Fruit fly (Drosophila melanogaster) whole organism, prepupa: ENCODE data around the gene CG8319.

Experiments used
- Blimp-1 ChIP-seq: fragments of 200-800 bp; sonication (Bioruptor generic); optimal IDR thresholded peaks from 3 replicates; lab custom pipeline; 2017; ENCODE audit warnings: missing biosample characterization, missing genetic modification characterization, mild to moderate bottlenecking, moderate library complexity, missing genetic modification reagents
- CG10631 ChIP-seq: fragments of 200-800 bp; sonication (Bioruptor generic); optimal IDR thresholded peaks from 2 replicates; lab custom pipeline; 2016; ENCODE audit warnings: missing biosample characterization, missing genetic modification characterization
- CG10669 ChIP-seq: fragments of 200-800 bp; sonication (Bioruptor generic); optimal IDR thresholded peaks from 3 replicates; lab custom pipeline; 2018; ENCODE audit warnings: missing biosample characterization, mild to moderate bottlenecking, missing genetic modification characterization, moderate library complexity
- CG11762 ChIP-seq: fragments of 200-800 bp; sonication (Bioruptor generic); optimal IDR thresholded peaks from 3 replicates; lab custom pipeline; 2016; ENCODE audit warnings: missing biosample characterization, missing genetic modification characterization; ENCODE audit not compliant: insufficient read depth
- CG11902 ChIP-seq: fragments of 200-800 bp; sonication (Bioruptor generic); optimal IDR thresholded peaks from 3 replicates; lab custom pipeline; 2016; ENCODE audit warnings: missing biosample characterization, missing genetic modification characterization
- CG15336 ChIP-seq: fragments of 200-800 bp; sonication (Bioruptor generic); IDR thresholded peaks from 2 replicates; pipeline ENCODE4 v1.3.6; 2022; ENCODE audit warnings: missing biosample characterization, missing genetic modification characterization
- CG1621 ChIP-seq: fragments of 200-800 bp; sonication (Bioruptor generic); optimal IDR thresholded peaks from 3 replicates; lab custom pipeline; 2018; ENCODE audit warnings: missing biosample characterization, mild to moderate bottlenecking, missing genetic modification characterization
- CG16779 ChIP-seq: fragments of 200-800 bp; sonication (Bioruptor generic); optimal IDR thresholded peaks from 3 replicates; lab custom pipeline; 2017; ENCODE audit warnings: missing biosample characterization, mild to moderate bottlenecking, missing genetic modification characterization
- CG3032 ChIP-seq: fragments of 200-800 bp; optimal IDR thresholded peaks from 2 replicates; lab custom pipeline; 2019; ENCODE audit warnings: missing biosample characterization, mild to moderate bottlenecking, missing genetic modification characterization, moderate library complexity
- CG31627 ChIP-seq: fragments of 200-800 bp; sonication (Bioruptor generic); optimal IDR thresholded peaks from 3 replicates; lab custom pipeline; 2016; ENCODE audit warnings: missing biosample characterization, missing genetic modification characterization
- CG32006 ChIP-seq: fragments of 200-800 bp; sonication (Bioruptor generic); optimal IDR thresholded peaks from 3 replicates; lab custom pipeline; 2017; ENCODE audit warnings: missing biosample characterization, mild to moderate bottlenecking, missing genetic modification characterization
- CG34406 ChIP-seq: fragments of 200-800 bp; sonication (Bioruptor generic); optimal IDR thresholded peaks from 3 replicates; lab custom pipeline; 2016; ENCODE audit warnings: missing biosample characterization, missing genetic modification characterization
- CG3919 ChIP-seq: fragments of 200-800 bp; sonication (Bioruptor generic); optimal IDR thresholded peaks from 3 replicates; lab custom pipeline; 2016; ENCODE audit warnings: missing biosample characterization, missing genetic modification characterization
- CG4318 ChIP-seq: fragments of 200-800 bp; sonication (Bioruptor generic); optimal IDR thresholded peaks from 3 replicates; lab custom pipeline; 2017; ENCODE audit warnings: missing biosample characterization, mild to moderate bottlenecking, missing genetic modification characterization
- CG6276 ChIP-seq: fragments of 200-800 bp; sonication (Bioruptor generic); optimal IDR thresholded peaks from 2 replicates; lab custom pipeline; 2017; ENCODE audit warnings: missing biosample characterization, mild to moderate bottlenecking, missing genetic modification characterization
- CG6808 ChIP-seq: fragments of 200-800 bp; sonication (Bioruptor generic); optimal IDR thresholded peaks from 3 replicates; lab custom pipeline; 2017; ENCODE audit warnings: missing biosample characterization, missing genetic modification characterization, mild to moderate bottlenecking, moderate library complexity, missing genetic modification reagents
- CG7368 ChIP-seq: fragments of 200-800 bp; sonication (Bioruptor generic); optimal IDR thresholded peaks from 3 replicates; lab custom pipeline; 2016; ENCODE audit warnings: missing biosample characterization, missing genetic modification characterization
- CG8119 ChIP-seq: fragments of 200-800 bp; sonication (Bioruptor generic); IDR thresholded peaks from 3 replicates; pipeline ENCODE4 v1.3.6; 2022; ENCODE audit warnings: missing biosample characterization, missing genetic modification characterization
- CG9139 ChIP-seq: fragments of 200-800 bp; sonication (Bioruptor generic); optimal IDR thresholded peaks from 3 replicates; lab custom pipeline; 2017; ENCODE audit warnings: missing biosample characterization, mild to moderate bottlenecking, missing genetic modification characterization
- Eip75B ChIP-seq: fragments of 200-800 bp; sonication (Bioruptor generic); optimal IDR thresholded peaks from 3 replicates; lab custom pipeline; 2016; ENCODE audit warnings: missing biosample characterization, missing genetic modification characterization
- Eip78C ChIP-seq: fragments of 200-800 bp; sonication (Bioruptor generic); peaks from one replicate; lab custom pipeline; 2016; ENCODE audit warnings: missing biosample characterization, missing genetic modification characterization
- Ets21C ChIP-seq: fragments of 200-800 bp; sonication (Bioruptor generic); optimal IDR thresholded peaks from 3 replicates; lab custom pipeline; 2016; ENCODE audit warnings: missing biosample characterization, missing genetic modification characterization
- Ets96B ChIP-seq: fragments of 200-800 bp; optimal IDR thresholded peaks from 2 replicates; lab custom pipeline; 2019; ENCODE audit warnings: missing biosample characterization, mild to moderate bottlenecking, missing genetic modification characterization, moderate library complexity
- Gug ChIP-seq: fragments of 200-800 bp; sonication (Bioruptor generic); IDR thresholded peaks from 2 replicates; pipeline ENCODE4 v1.3.6; 2022; ENCODE audit warnings: missing biosample characterization, missing genetic modification characterization
- Hr38 ChIP-seq: sonication (Bioruptor generic); optimal IDR thresholded peaks from 2 replicates; lab custom pipeline; 2016; ENCODE audit warnings: missing biosample characterization, missing genetic modification characterization
- Hr4 ChIP-seq: fragments of 200-800 bp; sonication (Bioruptor generic); optimal IDR thresholded peaks from 3 replicates; lab custom pipeline; 2016; ENCODE audit warnings: missing biosample characterization, missing genetic modification characterization
- Met ChIP-seq: fragments of 200-800 bp; sonication (Bioruptor generic); optimal IDR thresholded peaks from 3 replicates; lab custom pipeline; 2016; ENCODE audit warnings: missing biosample characterization, missing genetic modification characterization
- OdsH ChIP-seq: fragments of 200-800 bp; sonication (Bioruptor generic); optimal IDR thresholded peaks from 3 replicates; lab custom pipeline; 2016; ENCODE audit warnings: missing biosample characterization, missing genetic modification characterization
- Smox ChIP-seq: fragments of 200-800 bp; sonication (Bioruptor generic); optimal IDR thresholded peaks from 3 replicates; lab custom pipeline; 2016; ENCODE audit warnings: missing biosample characterization, missing genetic modification characterization
- Sox102F ChIP-seq: fragments of 200-800 bp; sonication (Bioruptor generic); optimal IDR thresholded peaks from 2 replicates; lab custom pipeline; 2016; ENCODE audit warnings: missing biosample characterization, mild to moderate bottlenecking, missing genetic modification characterization
- Sox14 ChIP-seq: fragments of 200-800 bp; sonication (Bioruptor generic); optimal IDR thresholded peaks from 3 replicates; lab custom pipeline; 2016; ENCODE audit warnings: missing biosample characterization, missing genetic modification characterization
- Sox15 ChIP-seq: fragments of 200-800 bp; sonication (Bioruptor generic); optimal IDR thresholded peaks from 3 replicates; lab custom pipeline; 2016; ENCODE audit warnings: missing biosample characterization, missing genetic modification characterization
- achi ChIP-seq: fragments of 200-800 bp; sonication (Bioruptor generic); optimal IDR thresholded peaks from 3 replicates; lab custom pipeline; 2016; ENCODE audit warnings: missing biosample characterization, missing genetic modification characterization
- acj6 ChIP-seq: fragments of 200-800 bp; sonication (Bioruptor generic); optimal IDR thresholded peaks from 3 replicates; lab custom pipeline; 2016; ENCODE audit warnings: missing biosample characterization, missing genetic modification characterization
- cyc ChIP-seq: fragments of 200-800 bp; sonication (Bioruptor generic); optimal IDR thresholded peaks from 3 replicates; lab custom pipeline; 2016; ENCODE audit warnings: missing biosample characterization, missing genetic modification characterization
- dsx ChIP-seq: fragments of 200-800 bp; optimal IDR thresholded peaks from 3 replicates; lab custom pipeline; 2019; ENCODE audit warnings: missing biosample characterization, mild to moderate bottlenecking, missing genetic modification characterization, moderate library complexity; ENCODE audit not compliant: poor library complexity, severe bottlenecking
- eg ChIP-seq: fragments of 200-800 bp; sonication (Bioruptor generic); IDR thresholded peaks from 3 replicates; pipeline ENCODE4 v1.3.6; 2022; ENCODE audit warnings: missing biosample characterization, missing genetic modification characterization
- esn ChIP-seq: fragments of 200-800 bp; sonication (Bioruptor generic); optimal IDR thresholded peaks from 2 replicates; lab custom pipeline; 2016; ENCODE audit warnings: missing biosample characterization, mild to moderate bottlenecking, missing genetic modification characterization, moderate library complexity
- fd85E ChIP-seq: fragments of 200-800 bp; sonication (Bioruptor generic); optimal IDR thresholded peaks from 3 replicates; lab custom pipeline; 2016; ENCODE audit warnings: missing biosample characterization, missing genetic modification characterization
- lz ChIP-seq: fragments of 200-800 bp; sonication (Bioruptor generic); optimal IDR thresholded peaks from 3 replicates; lab custom pipeline; 2016; ENCODE audit warnings: missing biosample characterization, missing genetic modification characterization
- pdm3 ChIP-seq: fragments of 200-800 bp; sonication (Bioruptor generic); optimal IDR thresholded peaks from 3 replicates; lab custom pipeline; 2016; ENCODE audit warnings: missing biosample characterization, missing genetic modification characterization
- salr ChIP-seq, 2 experiments: fragments of 200-800 bp; sonication (Bioruptor generic); optimal IDR thresholded peaks; 3 replicates each; lab custom pipeline; 2016 to 2018; ENCODE audit warnings: missing biosample characterization in 2 of 2, missing genetic modification characterization in 2 of 2, mild to moderate bottlenecking in 1 of 2
- spab ChIP-seq: fragments of 200-800 bp; sonication (Bioruptor generic); optimal IDR thresholded peaks from 2 replicates; lab custom pipeline; 2017; ENCODE audit warnings: missing biosample characterization, mild to moderate bottlenecking, missing genetic modification characterization, missing genetic modification reagents
- ss ChIP-seq, 2 experiments: fragments of 200-800 bp; sonication (Bioruptor generic); optimal IDR thresholded peaks; 2 replicates in 1 of 2; 3 replicates in 1 of 2; lab custom pipeline; 2017 to 2018; ENCODE audit warnings: mild to moderate bottlenecking in 2 of 2, missing biosample characterization in 2 of 2, missing genetic modification characterization in 2 of 2, moderate library complexity in 1 of 2
- topi ChIP-seq: fragments of 200-800 bp; sonication (Bioruptor generic); optimal IDR thresholded peaks from 3 replicates; lab custom pipeline; 2016; ENCODE audit warnings: missing biosample characterization, missing genetic modification characterization

Gene CG8319

dm6 chr3R:9577382-9578137 is 49.6 kb upstream of the CG8319 start, which contains the start of the genes Kap-alpha3 and Son (continued):
- TF ChIP-seq CG9139 = peak; percentile 83
- peak; percentile 81 for TF ChIP-seq fd85E (GFP tag; lab: Kevin White, UChicago)
- TF ChIP-seq Sox15 = peak; percentile 76
- peak; percentile 74 for TF ChIP-seq CG11902 (GFP tag; lab: Kevin White, UChicago)
- TF ChIP-seq CG7368 = peak; percentile 81
- peak; percentile 84 for TF ChIP-seq achi (GFP tag; lab: Kevin White, UChicago)
- TF ChIP-seq CG31627 (GFP tag; lab: Kevin White, UChicago) = peak; percentile 93
- peak; percentile 70 for TF ChIP-seq CG1621 (tag; lab: Kevin White, UChicago)
- TF ChIP-seq esn = peak; percentile 94
- peak; percentile 75 for TF ChIP-seq CG10669 (GFP tag; lab: Kevin White, UChicago)
- peak; percentile 69 for TF ChIP-seq Ets96B
- peak; percentile 85 for TF ChIP-seq acj6
- TF ChIP-seq CG8119 (GFP tag; lab: Robert Waterston, UW) = 0 out of 3 replicates have a peak, but pooled peaks have one; percentile 41
- peak; percentile 88 for TF ChIP-seq topi (GFP tag; lab: Kevin White, UChicago)
- TF ChIP-seq Sox102F = peak; percentile 85
- TF ChIP-seq Smox (GFP tag; lab: Kevin White, UChicago) = peak; percentile 84
- TF ChIP-seq OdsH (GFP tag; lab: Kevin White, UChicago) = peak; percentile 87

dm6 chr3R:9581089-9581520 is 46.0 kb upstream of the CG8319 start, which contains the start of gene CG8301:
Gene CG8301 (plus strand): TSS chr3R:9581306.
- no peak for TF ChIP-seq CG4318 (GFP tag; lab: Kevin White, UChicago)
- no peak for TF ChIP-seq CG31627 (GFP tag; lab: Kevin White, UChicago)
- TF ChIP-seq Smox (GFP tag; lab: Kevin White, UChicago) = no peak
- TF ChIP-seq CG3032 (tag; lab: Kevin White, UChicago) = no peak
- no peak for TF ChIP-seq CG1621 (tag; lab: Kevin White, UChicago)
- peak; percentile 10 for TF ChIP-seq CG34406 (GFP tag; lab: Kevin White, UChicago)
- TF ChIP-seq Sox15 = no peak
- TF ChIP-seq OdsH (GFP tag; lab: Kevin White, UChicago) = peak; percentile 53
- TF ChIP-seq pdm3 (GFP tag; lab: Kevin White, UChicago) = peak; percentile 50
- TF ChIP-seq achi (GFP tag; lab: Kevin White, UChicago) = peak; percentile 23
- TF ChIP-seq Met (GFP tag; lab: Kevin White, UChicago) = no peak
- peak; percentile 59 for TF ChIP-seq Hr4 (GFP tag; lab: Kevin White, UChicago)
- TF ChIP-seq Blimp-1 (GFP tag; lab: Kevin White, UChicago) = no peak
- TF ChIP-seq CG11762 (GFP tag; lab: Kevin White, UChicago) = no peak
- TF ChIP-seq spab (GFP tag; lab: Kevin White, UChicago) = no peak
- no peak for TF ChIP-seq CG6276 (GFP tag; lab: Kevin White, UChicago)
- TF ChIP-seq CG16779 (tag; lab: Kevin White, UChicago) = peak; percentile 27
- TF ChIP-seq Sox14 (GFP tag; lab: Kevin White, UChicago) = peak; percentile 11
- TF ChIP-seq Sox102F = no peak
- peak; percentile 28 for TF ChIP-seq Eip75B
- no peak for TF ChIP-seq CG10669 (GFP tag; lab: Kevin White, UChicago)
- TF ChIP-seq CG6808 (GFP tag; lab: Kevin White, UChicago) = no peak
- no peak for TF ChIP-seq fd85E (GFP tag; lab: Kevin White, UChicago)
- peak; percentile 35 for TF ChIP-seq Eip78C (GFP tag; lab: Kevin White, UChicago)
- TF ChIP-seq eg (GFP tag; lab: Robert Waterston, UW) = peak; percentile 58
- no peak for TF ChIP-seq cyc (GFP tag; lab: Kevin White, UChicago)
- peak; percentile 51 for TF ChIP-seq esn
- no peak for TF ChIP-seq Gug
- no peak for TF ChIP-seq CG10631 (GFP tag; lab: Kevin White, UChicago)
- peak; percentile 45 for TF ChIP-seq CG7368
- TF ChIP-seq CG8119 (GFP tag; lab: Robert Waterston, UW) = peak; percentile 57; the same call in 2 of the 3 replicates
- peak; percentile 34 for TF ChIP-seq lz (GFP tag; lab: Kevin White, UChicago)
- peak; percentile 33 for TF ChIP-seq acj6
- peak in 1 of 2 experiments; percentile 21 for TF ChIP-seq ss (GFP tag; optimal IDR thresholded peaks at IDR 0.05; lab: Kevin White, UChicago)
- peak; percentile 63 for TF ChIP-seq CG15336 (GFP tag; lab: Robert Waterston, UW)
- peak; percentile 8 for TF ChIP-seq CG3919 (GFP tag; lab: Kevin White, UChicago)
- no peak for TF ChIP-seq CG11902 (GFP tag; lab: Kevin White, UChicago)
- TF ChIP-seq topi (GFP tag; lab: Kevin White, UChicago) = no peak
- TF ChIP-seq Ets21C (GFP tag; lab: Kevin White, UChicago) = no peak
- no peak for TF ChIP-seq dsx (GFP tag; lab: Kevin White, UChicago)
- TF ChIP-seq CG32006 (GFP tag; lab: Kevin White, UChicago) = peak; percentile 51
- TF ChIP-seq salr (GFP tag; optimal IDR thresholded peaks at IDR 0.05; lab: Kevin White, UChicago) = no peak
- TF ChIP-seq Hr38 = no peak
